Fruit fly (Drosophila melanogaster) whole organism, embryonic: ENCODE results near the gene CG43925.

Source experiments
- Ada2b ChIP-seq: fragments of 200-800 bp; sonication (Bioruptor generic); IDR thresholded peaks from 2 replicates; pipeline ENCODE4 v1.3.6; 2022; ENCODE audit warnings: missing biosample characterization, missing genetic modification characterization
- CG10147 ChIP-seq: fragments of 200-800 bp; sonication (Bioruptor generic); optimal IDR thresholded peaks from 2 replicates; lab custom pipeline; 2019; ENCODE audit warnings: missing biosample characterization, mild to moderate bottlenecking, missing genetic modification characterization, moderate library complexity
- CG11093 ChIP-seq: fragments of 200-800 bp; sonication (Bioruptor generic); IDR thresholded peaks from 3 replicates; pipeline ENCODE4 v1.3.6; 2022; ENCODE audit warnings: missing biosample characterization, missing genetic modification characterization
- CG11456 ChIP-seq: fragments of 200-800 bp; sonication (Bioruptor generic); IDR thresholded peaks from 3 replicates; pipeline ENCODE4 v1.3.6; 2022; ENCODE audit warnings: missing biosample characterization, missing genetic modification characterization
- CG12104 ChIP-seq: fragments of 200-800 bp; sonication (Bioruptor generic); optimal IDR thresholded peaks from 3 replicates; lab custom pipeline; 2016; ENCODE audit warnings: missing biosample characterization, missing genetic modification characterization
- CG13296 ChIP-seq: fragments of 200-800 bp; sonication (Bioruptor generic); optimal IDR thresholded peaks from 3 replicates; lab custom pipeline; 2018; ENCODE audit warnings: missing biosample characterization, mild to moderate bottlenecking, missing genetic modification characterization
- CG13424 ChIP-seq: fragments of 200-800 bp; sonication (Bioruptor generic); optimal IDR thresholded peaks from 2 replicates; lab custom pipeline; 2019; ENCODE audit warnings: missing biosample characterization, mild to moderate bottlenecking, missing genetic modification characterization, moderate library complexity
- CG13775 ChIP-seq: fragments of 200-800 bp; sonication (Bioruptor generic); optimal IDR thresholded peaks from 3 replicates; lab custom pipeline; 2017; ENCODE audit warnings: missing biosample characterization, mild to moderate bottlenecking, missing genetic modification characterization
- CG13894 ChIP-seq: fragments of 200-800 bp; sonication (Bioruptor generic); optimal IDR thresholded peaks from 3 replicates; lab custom pipeline; 2018; ENCODE audit warnings: missing biosample characterization, mild to moderate bottlenecking, missing genetic modification characterization, moderate library complexity
- CG15269 ChIP-seq: fragments of 200-800 bp; sonication (Bioruptor generic); optimal IDR thresholded peaks from 2 replicates; lab custom pipeline; 2018; ENCODE audit warnings: missing biosample characterization, mild to moderate bottlenecking, missing genetic modification characterization, moderate library complexity
- CG16813 ChIP-seq: fragments of 200-800 bp; sonication (Bioruptor generic); IDR thresholded peaks from 3 replicates; pipeline ENCODE4 v1.3.6; 2022; ENCODE audit warnings: missing biosample characterization, missing genetic modification characterization; ENCODE audit not compliant: partially characterized antibody
- CG16815 ChIP-seq: fragments of 200-800 bp; sonication (Bioruptor generic); optimal IDR thresholded peaks from 3 replicates; lab custom pipeline; 2017; ENCODE audit warnings: missing biosample characterization, mild to moderate bottlenecking, missing genetic modification characterization
- CG17829 ChIP-seq: fragments of 200-800 bp; optimal IDR thresholded peaks from 2 replicates; lab custom pipeline; 2019; ENCODE audit warnings: missing biosample characterization, mild to moderate bottlenecking, missing genetic modification characterization, moderate library complexity
- CG18619 ChIP-seq: fragments of 200-800 bp; sonication (Bioruptor generic); optimal IDR thresholded peaks from 3 replicates; lab custom pipeline; 2017; ENCODE audit warnings: missing biosample characterization, mild to moderate bottlenecking, missing genetic modification characterization
- CG2120 ChIP-seq: fragments of 200-800 bp; sonication (Bioruptor generic); optimal IDR thresholded peaks from 3 replicates; lab custom pipeline; 2016; ENCODE audit warnings: missing biosample characterization, missing genetic modification characterization
- CG34224 ChIP-seq: fragments of 200-800 bp; sonication (Bioruptor generic); IDR thresholded peaks from 3 replicates; pipeline ENCODE4 v1.3.6; 2022; ENCODE audit warnings: missing biosample characterization, missing genetic modification characterization; ENCODE audit not compliant: partially characterized antibody
- CG4328 ChIP-seq: fragments of 200-800 bp; sonication (Bioruptor generic); optimal IDR thresholded peaks from 3 replicates; lab custom pipeline; 2017; ENCODE audit warnings: missing biosample characterization, missing genetic modification reagents, missing genetic modification characterization
- CG43689 ChIP-seq: fragments of 200-800 bp; sonication (Bioruptor generic); IDR thresholded peaks from 2 replicates; pipeline ENCODE4 v1.3.6; 2022; ENCODE audit warnings: missing biosample characterization, missing genetic modification characterization
- CG4707 ChIP-seq: fragments of 200-800 bp; sonication (Bioruptor generic); optimal IDR thresholded peaks from 2 replicates; lab custom pipeline; 2018; ENCODE audit warnings: missing biosample characterization, mild to moderate bottlenecking, missing genetic modification characterization, moderate library complexity
- CG4730 ChIP-seq: fragments of 200-800 bp; sonication (Bioruptor generic); IDR thresholded peaks from 2 replicates; pipeline ENCODE4 v1.3.6; 2022; ENCODE audit warnings: missing biosample characterization, missing genetic modification characterization
- CG4854 ChIP-seq: fragments of 200-800 bp; sonication (Bioruptor generic); optimal IDR thresholded peaks from 2 replicates; lab custom pipeline; 2016; ENCODE audit warnings: missing biosample characterization, missing genetic modification characterization, inconsistent platforms
- CG5245 ChIP-seq: fragments of 200-800 bp; sonication (Bioruptor generic); optimal IDR thresholded peaks from 3 replicates; lab custom pipeline; 2016; ENCODE audit warnings: missing biosample characterization, missing genetic modification characterization
- CG6654 ChIP-seq: fragments of 200-800 bp; sonication (Bioruptor generic); optimal IDR thresholded peaks from 2 replicates; lab custom pipeline; 2017; ENCODE audit warnings: missing biosample characterization, mild to moderate bottlenecking, missing genetic modification characterization
- CG6791 ChIP-seq: fragments of 200-800 bp; sonication (Bioruptor generic); IDR thresholded peaks from 3 replicates; pipeline ENCODE4 v1.3.6; 2022; ENCODE audit warnings: missing biosample characterization, missing genetic modification characterization; ENCODE audit not compliant: partially characterized antibody
- CG7786 ChIP-seq: fragments of 200-800 bp; sonication (Bioruptor generic); optimal IDR thresholded peaks from 2 replicates; lab custom pipeline; 2016; ENCODE audit warnings: missing biosample characterization, missing genetic modification characterization
- CG9609 ChIP-seq: fragments of 200-800 bp; sonication (Bioruptor generic); optimal IDR thresholded peaks from 3 replicates; lab custom pipeline; 2016; ENCODE audit warnings: missing biosample characterization, missing genetic modification characterization
- CG9932 ChIP-seq: fragments of 200-800 bp; sonication (Bioruptor generic); IDR thresholded peaks from 2 replicates; pipeline ENCODE4 v1.3.6; 2022; ENCODE audit warnings: missing biosample characterization, missing genetic modification characterization
- Dbx ChIP-seq: fragments of 200-800 bp; sonication (Bioruptor generic); IDR thresholded peaks from 3 replicates; pipeline ENCODE4 v1.3.6; 2022; ENCODE audit warnings: missing biosample characterization, missing genetic modification characterization
- Deaf1 ChIP-seq: fragments of 200-800 bp; optimal IDR thresholded peaks from 3 replicates; lab custom pipeline; 2019; ENCODE audit warnings: missing biosample characterization, mild to moderate bottlenecking, missing genetic modification characterization, moderate library complexity
- Dek ChIP-seq: fragments of 200-800 bp; sonication (Bioruptor generic); optimal IDR thresholded peaks from 3 replicates; lab custom pipeline; 2019; ENCODE audit warnings: missing biosample characterization, mild to moderate bottlenecking, missing genetic modification characterization, moderate library complexity
- Dip2 ChIP-seq: fragments of 200-800 bp; sonication (Bioruptor generic); IDR thresholded peaks from 2 replicates; pipeline ENCODE4 v1.3.6; 2022; ENCODE audit warnings: missing biosample characterization, missing genetic modification characterization
- Dref ChIP-seq: fragments of 200-800 bp; sonication (Bioruptor generic); IDR thresholded peaks from 2 replicates; pipeline ENCODE4 v1.3.6; 2022; ENCODE audit warnings: missing biosample characterization, missing genetic modification characterization
- Elba2 ChIP-seq: fragments of 200-800 bp; sonication (Bioruptor generic); optimal IDR thresholded peaks from 3 replicates; lab custom pipeline; 2016; ENCODE audit warnings: missing biosample characterization, missing genetic modification characterization
- HmgD ChIP-seq: fragments of 200-800 bp; sonication (Bioruptor generic); optimal IDR thresholded peaks from 3 replicates; lab custom pipeline; 2016; ENCODE audit warnings: missing biosample characterization, missing genetic modification characterization
- Hmr ChIP-seq: fragments of 200-800 bp; sonication (Bioruptor generic); optimal IDR thresholded peaks from 3 replicates; lab custom pipeline; 2017; ENCODE audit warnings: mild to moderate bottlenecking, missing biosample characterization, missing genetic modification reagents, missing genetic modification characterization
- Mad ChIP-seq: fragments of 200-800 bp; sonication (Bioruptor generic); optimal IDR thresholded peaks from 2 replicates; lab custom pipeline; 2016; ENCODE audit warnings: missing biosample characterization, missing genetic modification characterization
- Poxn ChIP-seq: fragments of 200-800 bp; sonication (Bioruptor generic); IDR thresholded peaks from 2 replicates; pipeline ENCODE4 v1.3.6; 2022; ENCODE audit warnings: missing biosample characterization, missing genetic modification characterization
- Sox102F ChIP-seq: fragments of 200-800 bp; sonication (Bioruptor generic); optimal IDR thresholded peaks from 2 replicates; lab custom pipeline; 2018; ENCODE audit warnings: missing biosample characterization, mild to moderate bottlenecking, missing genetic modification characterization, moderate library complexity
- Tbp ChIP-seq: fragments of >200 bp; optimal IDR thresholded peaks from 2 replicates; lab custom pipeline; 2018; ENCODE audit warnings: missing biosample characterization, missing genetic modification characterization
- dysf ChIP-seq: fragments of 200-800 bp; sonication (Bioruptor generic); IDR thresholded peaks from 3 replicates; pipeline ENCODE4 v1.3.6; 2022; ENCODE audit warnings: missing biosample characterization, missing genetic modification characterization
- fd102C ChIP-seq: fragments of 200-800 bp; sonication (Bioruptor generic); optimal IDR thresholded peaks from 2 replicates; lab custom pipeline; 2018; ENCODE audit warnings: missing biosample characterization, mild to moderate bottlenecking, missing genetic modification characterization, moderate library complexity
- gsb-n ChIP-seq: fragments of 200-800 bp; sonication (Bioruptor generic); optimal IDR thresholded peaks from 3 replicates; lab custom pipeline; 2018; ENCODE audit warnings: missing biosample characterization, mild to moderate bottlenecking, missing genetic modification characterization
- her ChIP-seq: fragments of 200-800 bp; sonication (Bioruptor generic); optimal IDR thresholded peaks from 2 replicates; lab custom pipeline; 2016; ENCODE audit warnings: missing biosample characterization, missing genetic modification characterization
- kni ChIP-seq: fragments of 200-800 bp; sonication (Bioruptor generic); optimal IDR thresholded peaks from 3 replicates; lab custom pipeline; 2017; ENCODE audit warnings: mild to moderate bottlenecking, missing biosample characterization, missing genetic modification reagents, missing genetic modification characterization
- lola ChIP-seq, 3 experiments: fragments of >200 bp in 2 of 3; fragments of 200-800 bp in 1 of 3; sonication (Bioruptor generic) in 1 of 3; optimal IDR thresholded peaks; 2 replicates each; lab custom pipeline; 2017 to 2019; ENCODE audit warnings: missing biosample characterization in 3 of 3, missing genetic modification characterization in 3 of 3, mild to moderate bottlenecking in 1 of 3, moderate library complexity in 1 of 3
- odd ChIP-seq: fragments of 200-800 bp; sonication (Bioruptor generic); optimal IDR thresholded peaks from 2 replicates; lab custom pipeline; 2017; ENCODE audit warnings: missing biosample characterization, mild to moderate bottlenecking, missing genetic modification characterization
- pum ChIP-seq: fragments of 200-800 bp; sonication (Bioruptor generic); optimal IDR thresholded peaks from 2 replicates; lab custom pipeline; 2016; ENCODE audit warnings: missing biosample characterization, missing genetic modification characterization
- sisA ChIP-seq: fragments of 200-800 bp; sonication (Bioruptor generic); IDR thresholded peaks from 2 replicates; pipeline ENCODE4 v1.3.6; 2022; ENCODE audit warnings: missing biosample characterization, missing genetic modification characterization
- slp2 ChIP-seq: fragments of 200-800 bp; sonication (Bioruptor generic); optimal IDR thresholded peaks from 2 replicates; lab custom pipeline; 2016; ENCODE audit warnings: missing biosample characterization, missing genetic modification characterization
- so ChIP-seq: fragments of 200-800 bp; sonication (Bioruptor generic); IDR thresholded peaks from 3 replicates; pipeline ENCODE4 v1.3.6; 2022; ENCODE audit warnings: missing biosample characterization, missing genetic modification characterization
- wdn ChIP-seq: fragments of 200-800 bp; sonication (Bioruptor generic); IDR thresholded peaks from 2 replicates; pipeline ENCODE4 v1.3.6; 2022; ENCODE audit warnings: missing biosample characterization, missing genetic modification characterization
- yki ChIP-seq: fragments of >200 bp; optimal IDR thresholded peaks from 3 replicates; lab custom pipeline; 2018

CG43925 gene

dm6 chr2L:13205256-13205655 is 29.0 kb downstream of the CG43925 start (continued):
- peak; percentile 29 for TF ChIP-seq CG13424
- no peak for TF ChIP-seq CG11093 (GFP tag; lab: Robert Waterston, UW)
- no peak for TF ChIP-seq her
- peak; percentile 55 for TF ChIP-seq Hmr
- peak; percentile 58; the same call in 1 of the 3 replicates for TF ChIP-seq Dbx (GFP tag; lab: Robert Waterston, UW)
- no peak for TF ChIP-seq slp2
- TF ChIP-seq CG4328 (GFP tag; lab: Kevin White, UChicago): peak; percentile 57
- no peak for TF ChIP-seq Dref (GFP tag; lab: Robert Waterston, UW)
- no peak for TF ChIP-seq pum (GFP tag; lab: Kevin White, UChicago)
- TF ChIP-seq CG34224 (GFP tag; lab: Robert Waterston, UW): peak; percentile 29; the same call in 1 of the 3 replicates
- TF ChIP-seq Ada2b (GFP tag; lab: Robert Waterston, UW): no peak
- TF ChIP-seq HmgD (GFP tag; lab: Kevin White, UChicago): no peak
- TF ChIP-seq Dek: no peak
- no peak for TF ChIP-seq Tbp
- TF ChIP-seq lola (GFP tag; optimal IDR thresholded peaks at IDR 0.05; lab: Kevin White, UChicago): no peak
- TF ChIP-seq CG7786: peak; percentile 6
- TF ChIP-seq CG17829 (tag; lab: Kevin White, UChicago): peak; percentile 4
- TF ChIP-seq CG2120 (GFP tag; lab: Kevin White, UChicago): peak; percentile 5
- no peak for TF ChIP-seq Dip2 (GFP tag; lab: Robert Waterston, UW)
- no peak for TF ChIP-seq CG15269
- TF ChIP-seq CG9609 (GFP tag; lab: Kevin White, UChicago): no peak
- TF ChIP-seq yki (lab: Kevin White, UChicago): no peak
- peak; percentile 93 for TF ChIP-seq CG13894 (tag; lab: Kevin White, UChicago)
- TF ChIP-seq CG5245 (GFP tag; lab: Kevin White, UChicago): no peak
- no peak for TF ChIP-seq gsb-n (tag; lab: Kevin White, UChicago)
- no peak for TF ChIP-seq Elba2 (GFP tag; lab: Kevin White, UChicago)
- TF ChIP-seq CG16815: no peak
- no peak for TF ChIP-seq CG16813 (GFP tag; lab: Robert Waterston, UW)
- no peak for TF ChIP-seq sisA
- no peak for TF ChIP-seq CG43689
- TF ChIP-seq fd102C: no peak
- TF ChIP-seq Deaf1: peak; percentile 44
- TF ChIP-seq dysf: peak; percentile 29; the same call in 1 of the 3 replicates
- peak; percentile 14 for TF ChIP-seq Sox102F (GFP tag; lab: Kevin White, UChicago)
- no peak for TF ChIP-seq CG11456 (GFP tag; lab: Robert Waterston, UW)
- peak; percentile 55 for TF ChIP-seq CG4707 (GFP tag; lab: Kevin White, UChicago)
- TF ChIP-seq CG13775: peak; percentile 31
- TF ChIP-seq CG10147: peak; percentile 3
- no peak for TF ChIP-seq wdn (GFP tag; lab: Robert Waterston, UW)
- TF ChIP-seq so (GFP tag; lab: Robert Waterston, UW): peak; percentile 51; the same call in 1 of the 3 replicates
- TF ChIP-seq CG9932: no peak
- TF ChIP-seq CG6791: no peak
- TF ChIP-seq Poxn (GFP tag; lab: Robert Waterston, UW): no peak
- TF ChIP-seq kni (GFP tag; lab: Kevin White, UChicago): peak; percentile 83
- TF ChIP-seq CG6654 (GFP tag; lab: Kevin White, UChicago): no peak
- TF ChIP-seq CG13296 (GFP tag; lab: Kevin White, UChicago): peak; percentile 37
- TF ChIP-seq Mad (GFP tag; lab: Kevin White, UChicago): no peak
- no peak for TF ChIP-seq CG4854
- TF ChIP-seq odd (GFP tag; lab: Kevin White, UChicago): peak; percentile 6
- no peak for TF ChIP-seq CG12104 (GFP tag; lab: Kevin White, UChicago)
- TF ChIP-seq CG18619 (GFP tag; lab: Kevin White, UChicago): peak; percentile 29
- 0 out of 2 replicates have a peak, but pooled peaks have one; percentile 24 for TF ChIP-seq CG4730
